Fruit fly (Drosophila melanogaster) Kc167 (cell line): ENCODE data around the gene bab1.

Source experiments
- Myc ChIP-seq: fragments of >200 bp; optimal IDR thresholded peaks from 2 replicates; lab custom pipeline; 2017; ENCODE audit warnings: missing external identifiers
- Sin3A ChIP-seq: fragments of >200 bp; optimal IDR thresholded peaks from 2 replicates; lab custom pipeline; 2018; ENCODE audit warnings: missing external identifiers
- h ChIP-seq: fragments of >200 bp; optimal IDR thresholded peaks from 3 replicates; lab custom pipeline; 2018; ENCODE audit warnings: missing external identifiers
- insv ChIP-seq: fragments of >200 bp; optimal IDR thresholded peaks from 3 replicates; lab custom pipeline; 2018; ENCODE audit warnings: missing external identifiers
- psq ChIP-seq: fragments of >200 bp; optimal IDR thresholded peaks from 2 replicates; lab custom pipeline; 2017; ENCODE audit warnings: missing external identifiers
- ttk ChIP-seq: sonication (Bioruptor generic); optimal IDR thresholded peaks from 2 replicates; lab custom pipeline; 2017; ENCODE audit warnings: missing external identifiers

dm6 chr3L:1031716-1032115 is 69.2 kb downstream of the bab1 start:
- TF ChIP-seq insv (lab: Kevin White, UChicago) (no peak), psq (lab: Kevin White, UChicago) (no peak), h (lab: Kevin White, UChicago) (no peak), ttk (lab: Kevin White, UChicago) (no peak), Sin3A (lab: Kevin White, UChicago) (no peak), Myc (no peak)
